Worm (Caenorhabditis elegans) whole organism, L2 larva: ENCODE data around the gene msp-33.

Experiments
- C34F6.9 ChIP-seq: fragments of 150-350 bp; optimal IDR thresholded peaks from 2 replicates; lab custom pipeline; 2014; ENCODE audit warnings: missing biosample characterization, missing genetic modification characterization
- F13H6.1 ChIP-seq: sonication (generic microtip); optimal IDR thresholded peaks from 2 replicates; lab custom pipeline; 2016; ENCODE audit warnings: missing genetic modification characterization, missing compliant biosample characterization
- R02D3.7 ChIP-seq: fragments of 150-350 bp; optimal IDR thresholded peaks from 2 replicates; lab custom pipeline; 2014; ENCODE audit warnings: missing biosample characterization, missing genetic modification characterization
- Y55F3AM.14 ChIP-seq: fragments of 200-800 bp; sonication (Bioruptor generic); optimal IDR thresholded peaks from 2 replicates; lab custom pipeline; 2018; ENCODE audit warnings: mild to moderate bottlenecking, missing genetic modification characterization, missing compliant biosample characterization
- ZK546.5 ChIP-seq: sonication (generic microtip); optimal IDR thresholded peaks from 2 replicates; lab custom pipeline; 2017; ENCODE audit warnings: missing biosample characterization, missing genetic modification characterization
- alr-1 ChIP-seq: fragments of 150-350 bp; optimal IDR thresholded peaks from 2 replicates; lab custom pipeline; 2014; ENCODE audit warnings: missing biosample characterization, missing genetic modification characterization
- aly-2 ChIP-seq: fragments of 150-350 bp; optimal IDR thresholded peaks from 2 replicates; lab custom pipeline; 2014; ENCODE audit warnings: missing biosample characterization, missing genetic modification characterization
- ama-1 ChIP-seq: fragments of 150-350 bp; optimal IDR thresholded peaks from 2 replicates; lab custom pipeline; 2018; ENCODE audit warnings: inconsistent platforms
- ceh-16 ChIP-seq: fragments of 150-350 bp; optimal IDR thresholded peaks from 2 replicates; lab custom pipeline; 2014; ENCODE audit warnings: missing biosample characterization, missing genetic modification characterization
- ceh-82 ChIP-seq: fragments of 150-350 bp; optimal IDR thresholded peaks from 2 replicates; lab custom pipeline; 2014; ENCODE audit warnings: missing biosample characterization, missing genetic modification characterization
- crh-2 ChIP-seq: sonication (generic microtip); optimal IDR thresholded peaks from 2 replicates; lab custom pipeline; 2017; ENCODE audit warnings: missing biosample characterization, missing genetic modification characterization
- dmd-4 ChIP-seq: sonication (generic microtip); optimal IDR thresholded peaks from 2 replicates; lab custom pipeline; 2017; ENCODE audit warnings: missing biosample characterization, missing genetic modification characterization
- egl-27 ChIP-seq: sonication (generic microtip); optimal IDR thresholded peaks from 3 replicates; lab custom pipeline; 2017; ENCODE audit warnings: missing biosample characterization, missing genetic modification reagents, missing genetic modification characterization
- elt-1 ChIP-seq: fragments of 150-350 bp; optimal IDR thresholded peaks from 2 replicates; lab custom pipeline; 2014; ENCODE audit warnings: missing biosample characterization, missing genetic modification characterization
- elt-3 ChIP-seq: sonication (generic microtip); optimal IDR thresholded peaks from 2 replicates; lab custom pipeline; 2017; ENCODE audit warnings: missing biosample characterization, missing genetic modification characterization
- fos-1 ChIP-seq: fragments of 150-350 bp; optimal IDR thresholded peaks from 2 replicates; lab custom pipeline; 2014; ENCODE audit warnings: missing biosample characterization, missing genetic modification characterization
- lin-13 ChIP-seq: fragments of 150-350 bp; optimal IDR thresholded peaks from 2 replicates; lab custom pipeline; 2014; ENCODE audit warnings: missing biosample characterization, missing genetic modification reagents, missing genetic modification characterization
- lin-39 ChIP-seq: fragments of 150-350 bp; optimal IDR thresholded peaks from 2 replicates; lab custom pipeline; 2014; ENCODE audit warnings: missing biosample characterization, missing genetic modification reagents, missing genetic modification characterization
- lsy-2 ChIP-seq, 2 experiments: fragments of 150-350 bp in 1 of 2; sonication (generic microtip) in 1 of 2; optimal IDR thresholded peaks; 2 replicates each; lab custom pipeline; 2014 to 2017; ENCODE audit warnings: missing biosample characterization in 2 of 2, missing genetic modification characterization in 2 of 2
- mab-5 ChIP-seq: fragments of 150-350 bp; optimal IDR thresholded peaks from 2 replicates; lab custom pipeline; 2014; ENCODE audit warnings: missing biosample characterization, missing genetic modification characterization
- mdl-1 ChIP-seq, 2 experiments: fragments of 150-350 bp in 1 of 2; sonication (generic microtip) in 1 of 2; optimal IDR thresholded peaks; 2 replicates each; lab custom pipeline; 2017; ENCODE audit warnings: missing biosample characterization in 2 of 2, missing genetic modification characterization in 2 of 2
- nhr-10 ChIP-seq: sonication (generic microtip); optimal IDR thresholded peaks from 2 replicates; lab custom pipeline; 2017; ENCODE audit warnings: missing biosample characterization, missing genetic modification characterization
- nhr-11 ChIP-seq: fragments of 150-350 bp; optimal IDR thresholded peaks from 2 replicates; lab custom pipeline; 2014; ENCODE audit warnings: missing biosample characterization, missing genetic modification characterization
- nhr-12 ChIP-seq: fragments of 150-350 bp; optimal IDR thresholded peaks from 2 replicates; lab custom pipeline; 2014; ENCODE audit warnings: missing biosample characterization, missing genetic modification characterization
- nhr-129 ChIP-seq: fragments of 150-350 bp; optimal IDR thresholded peaks from 2 replicates; lab custom pipeline; 2014; ENCODE audit warnings: missing biosample characterization, missing genetic modification characterization
- nhr-21 ChIP-seq: fragments of 150-350 bp; optimal IDR thresholded peaks from 2 replicates; lab custom pipeline; 2014; ENCODE audit warnings: missing biosample characterization, missing genetic modification characterization
- nhr-23 ChIP-seq: fragments of 150-350 bp; optimal IDR thresholded peaks from 2 replicates; lab custom pipeline; 2014; ENCODE audit warnings: missing biosample characterization, missing genetic modification reagents, missing genetic modification characterization
- nhr-237 ChIP-seq: fragments of 150-350 bp; optimal IDR thresholded peaks from 2 replicates; lab custom pipeline; 2014; ENCODE audit warnings: missing biosample characterization, missing genetic modification characterization
- nhr-25 ChIP-seq: fragments of 150-350 bp; sonication (generic microtip); optimal IDR thresholded peaks from 3 replicates; lab custom pipeline; 2014; ENCODE audit warnings: missing biosample characterization, missing genetic modification characterization
- nhr-6 ChIP-seq: fragments of 150-350 bp; optimal IDR thresholded peaks from 2 replicates; lab custom pipeline; 2014; ENCODE audit warnings: missing biosample characterization, missing genetic modification characterization
- nhr-77 ChIP-seq: fragments of 150-350 bp; optimal IDR thresholded peaks from 2 replicates; lab custom pipeline; 2014; ENCODE audit warnings: missing biosample characterization, missing genetic modification characterization
- peb-1 ChIP-seq: fragments of 150-350 bp; optimal IDR thresholded peaks from 2 replicates; lab custom pipeline; 2014; ENCODE audit warnings: missing biosample characterization, missing genetic modification characterization
- sem-4 ChIP-seq: fragments of 150-350 bp; optimal IDR thresholded peaks from 2 replicates; lab custom pipeline; 2014; ENCODE audit warnings: missing biosample characterization, missing genetic modification reagents, missing genetic modification characterization
- skn-1 ChIP-seq: sonication (generic microtip); optimal IDR thresholded peaks from 2 replicates; lab custom pipeline; 2017; ENCODE audit warnings: missing biosample characterization, missing genetic modification characterization
- sma-3 ChIP-seq: sonication (generic microtip); optimal IDR thresholded peaks from 2 replicates; lab custom pipeline; 2016; ENCODE audit warnings: missing genetic modification reagents, missing genetic modification characterization, missing compliant biosample characterization
- sma-9 ChIP-seq, 2 experiments: fragments of 150-350 bp in 1 of 2; sonication (generic microtip) in 1 of 2; optimal IDR thresholded peaks; 2 replicates each; lab custom pipeline; 2014 to 2016; ENCODE audit warnings: missing genetic modification characterization in 2 of 2, mild to moderate bottlenecking in 1 of 2, missing biosample characterization in 1 of 2, missing compliant biosample characterization in 1 of 2, missing genetic modification reagents in 1 of 2, moderate library complexity in 1 of 2
- snpc-4 ChIP-seq: fragments of 150-350 bp; optimal IDR thresholded peaks from 2 replicates; lab custom pipeline; 2014; ENCODE audit warnings: missing biosample characterization, missing genetic modification characterization
- unc-39 ChIP-seq: fragments of 150-350 bp; optimal IDR thresholded peaks from 2 replicates; lab custom pipeline; 2014; ENCODE audit warnings: missing biosample characterization, missing genetic modification characterization
- unc-55 ChIP-seq: fragments of 150-350 bp; sonication (generic microtip); optimal IDR thresholded peaks from 3 replicates; lab custom pipeline; 2014; ENCODE audit warnings: missing biosample characterization, missing genetic modification reagents, missing genetic modification characterization
- unc-62 ChIP-seq: fragments of 150-350 bp; optimal IDR thresholded peaks from 2 replicates; lab custom pipeline; 2014; ENCODE audit warnings: missing biosample characterization, missing genetic modification reagents, missing genetic modification characterization
- zag-1 ChIP-seq: fragments of 150-350 bp; optimal IDR thresholded peaks from 2 replicates; lab custom pipeline; 2014; ENCODE audit warnings: missing biosample characterization, missing genetic modification characterization
- ztf-1 ChIP-seq: fragments of 200-800 bp; sonication (Bioruptor generic); conservative IDR thresholded peaks from 2 replicates; pipeline ENCODE4 v1.3.6; 2022; ENCODE audit warnings: missing genetic modification characterization, missing compliant biosample characterization
- ztf-11 ChIP-seq: sonication (generic microtip); optimal IDR thresholded peaks from 2 replicates; lab custom pipeline; 2017; ENCODE audit warnings: missing biosample characterization, missing genetic modification characterization
- ztf-4 ChIP-seq: fragments of 150-350 bp; optimal IDR thresholded peaks from 2 replicates; lab custom pipeline; 2014; ENCODE audit warnings: missing biosample characterization, missing genetic modification characterization

The msp-33 gene

DNA sequence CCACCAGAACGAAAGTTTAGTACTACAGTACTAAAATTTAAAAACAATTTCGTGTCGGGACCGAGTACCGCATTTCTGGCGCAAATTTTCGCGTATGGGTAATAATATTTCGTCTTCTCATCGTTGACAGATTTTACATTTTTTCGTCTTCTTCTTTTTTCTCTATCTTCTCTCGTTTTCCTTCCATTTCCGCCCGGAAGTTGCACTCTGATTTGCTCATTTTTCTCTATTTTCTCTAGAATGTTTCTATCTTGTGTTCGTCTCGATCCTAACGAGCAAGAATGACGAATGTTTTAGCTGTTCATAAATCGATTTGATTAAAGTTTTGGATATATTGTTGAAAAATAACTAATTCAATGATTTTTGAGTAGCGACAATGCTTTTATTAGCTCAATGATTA, 37.0 kb downstream of the msp-33 start:
- no peak for TF ChIP-seq elt-3 (tag; lab: Kevin White, UChicago)
- TF ChIP-seq lin-39 (tag; lab: Kevin White, UChicago), result no peak
- no peak for TF ChIP-seq F13H6.1
- TF ChIP-seq sma-9 (GFP tag; optimal IDR thresholded peaks at IDR 0.05; lab: Kevin White, UChicago), result peak; percentile 49
- no peak for TF ChIP-seq sma-9 (tag; optimal IDR thresholded peaks at IDR 0.05; lab: Kevin White, UChicago)
- TF ChIP-seq C34F6.9 (tag; lab: Kevin White, UChicago), result peak; percentile 15
- TF ChIP-seq mdl-1 (tag; optimal IDR thresholded peaks at IDR 0.05; lab: Kevin White, UChicago), result no peak
- TF ChIP-seq nhr-10 (tag; lab: Kevin White, UChicago), result no peak
- no peak for TF ChIP-seq sma-3 (GFP tag; lab: Kevin White, UChicago)
- no peak for TF ChIP-seq ztf-4
- no peak for TF ChIP-seq sem-4 (tag; lab: Kevin White, UChicago)
- no peak for TF ChIP-seq unc-55 (GFP tag; lab: Kevin White, UChicago)
- no peak for TF ChIP-seq R02D3.7 (tag; lab: Kevin White, UChicago)
- TF ChIP-seq snpc-4 (tag; lab: Kevin White, UChicago), result no peak
- no peak for TF ChIP-seq aly-2 (tag; lab: Kevin White, UChicago)
- TF ChIP-seq nhr-21 (tag; lab: Kevin White, UChicago), result no peak
- TF ChIP-seq ceh-16 (tag; lab: Kevin White, UChicago), result no peak
- TF ChIP-seq nhr-129, result no peak
- peak; percentile 2 to 24 for TF ChIP-seq lsy-2 (tag; optimal IDR thresholded peaks at IDR 0.05; lab: Kevin White, UChicago)
- no peak for TF ChIP-seq nhr-77 (tag; lab: Kevin White, UChicago)
- no peak for TF ChIP-seq Y55F3AM.14 (GFP tag; lab: Kevin White, UChicago)
- TF ChIP-seq alr-1, result no peak
- TF ChIP-seq unc-39 (tag; lab: Kevin White, UChicago), result no peak

DNA sequence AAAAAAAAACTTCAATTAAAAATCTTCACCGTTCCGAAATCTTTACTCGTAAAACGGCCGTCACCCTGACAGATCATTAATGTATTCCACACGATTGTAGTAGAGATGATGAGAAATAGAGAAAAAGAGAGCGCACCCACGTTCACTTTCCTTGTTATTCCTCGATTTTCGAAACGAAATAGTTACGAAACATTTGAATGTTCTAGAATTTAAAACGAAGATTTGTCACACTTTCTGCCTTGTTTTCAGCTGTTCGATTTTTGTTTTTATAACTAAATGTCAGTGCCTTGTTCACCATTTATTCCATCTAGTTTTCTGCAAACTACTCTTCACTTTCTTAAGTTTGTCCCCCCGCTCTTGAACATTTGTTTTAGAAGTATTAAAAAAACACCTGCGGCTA, 37.7 kb downstream of the msp-33 start:
- TF ChIP-seq mab-5 (tag; lab: Kevin White, UChicago), result no peak
- no peak for TF ChIP-seq alr-1
- no peak for TF ChIP-seq nhr-10 (tag; lab: Kevin White, UChicago)
- TF ChIP-seq ceh-16 (tag; lab: Kevin White, UChicago), result no peak
- no peak for TF ChIP-seq nhr-129
- TF ChIP-seq unc-55 (GFP tag; lab: Kevin White, UChicago), result peak; percentile 35
- TF ChIP-seq C34F6.9 (tag; lab: Kevin White, UChicago), result peak; percentile 39
- TF ChIP-seq F13H6.1, result no peak
- TF ChIP-seq lin-13 (GFP tag; lab: Kevin White, UChicago), result no peak
- TF ChIP-seq, all 48 proteins: peak for 2

DNA sequence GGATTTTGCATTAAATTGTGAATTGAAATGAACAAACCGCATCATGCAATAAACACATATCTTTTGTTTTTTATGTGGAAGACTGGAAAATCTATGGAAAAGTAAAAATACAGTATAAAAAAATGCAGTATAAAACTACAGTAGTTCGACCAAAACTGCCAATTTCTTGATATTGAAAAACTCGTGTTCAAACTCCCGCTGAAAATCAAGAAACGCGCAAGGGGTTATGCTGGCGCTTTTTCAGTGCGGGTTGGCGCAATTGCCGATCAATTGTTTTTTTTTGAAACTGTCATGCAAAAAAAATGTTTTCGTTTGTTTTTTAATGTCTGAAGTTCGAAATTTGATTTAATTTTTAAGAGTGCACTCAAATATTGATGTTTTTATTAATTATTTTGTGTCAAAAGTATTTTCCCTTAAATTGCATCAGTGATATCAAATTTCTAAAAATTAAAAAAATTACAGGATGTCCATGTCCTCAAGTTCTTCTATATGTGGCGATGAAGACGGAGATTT, 40.8 kb downstream of the msp-33 start, which contains the start of gene dnj-9:
Gene dnj-9 (plus strand): TSS at position 463 of the 513 bp plus-strand sequence.
- TF ChIP-seq lin-13 (GFP tag; lab: Kevin White, UChicago) (peak; percentile 95), sma-3 (GFP tag; lab: Kevin White, UChicago) (peak; percentile 96), nhr-237 (tag; lab: Kevin White, UChicago) (peak; percentile 45), zag-1 (tag; lab: Kevin White, UChicago) (peak; percentile 85), unc-39 (tag; lab: Kevin White, UChicago) (no peak), nhr-77 (tag; lab: Kevin White, UChicago) (peak; percentile 79), unc-55 (GFP tag; lab: Kevin White, UChicago) (peak; percentile 98), elt-1 (tag; lab: Kevin White, UChicago) (no peak), ama-1 (lab: Kevin White, UChicago) (peak; percentile 77), ztf-4 (peak; percentile 91), nhr-6 (peak; percentile 89), lsy-2 (tag; optimal IDR thresholded peaks at IDR 0.05; lab: Kevin White, UChicago) (peak; percentile 95 to 96), F13H6.1 (peak; percentile 96), nhr-12 (tag; lab: Kevin White, UChicago) (peak; percentile 60), nhr-25 (tag; lab: Kevin White, UChicago) (peak; percentile 97), mab-5 (tag; lab: Kevin White, UChicago) (peak; percentile 93), sem-4 (tag; lab: Kevin White, UChicago) (peak; percentile 95), aly-2 (tag; lab: Kevin White, UChicago) (no peak), nhr-129 (peak; percentile 87), elt-3 (tag; lab: Kevin White, UChicago) (no peak), crh-2 (tag; lab: Kevin White, UChicago) (peak; percentile 96), ZK546.5 (tag; lab: Kevin White, UChicago) (peak; percentile 68), peb-1 (tag; lab: Kevin White, UChicago) (no peak), alr-1 (peak; percentile 38), C34F6.9 (tag; lab: Kevin White, UChicago) (peak; percentile 98), nhr-10 (tag; lab: Kevin White, UChicago) (peak; percentile 91), R02D3.7 (tag; lab: Kevin White, UChicago) (peak; percentile 78), mdl-1 (tag; optimal IDR thresholded peaks at IDR 0.05; lab: Kevin White, UChicago) (peak in 1 of 2 experiments; percentile 62), egl-27 (tag; lab: Kevin White, UChicago) (peak; percentile 94), ztf-11 (tag; lab: Kevin White, UChicago) (no peak), nhr-23 (tag; lab: Kevin White, UChicago) (no peak), fos-1 (peak; percentile 77), ztf-1 (no peak), nhr-21 (tag; lab: Kevin White, UChicago) (peak; percentile 93), snpc-4 (tag; lab: Kevin White, UChicago) (peak; percentile 84), sma-9 (GFP tag; optimal IDR thresholded peaks at IDR 0.05; lab: Kevin White, UChicago) (peak; percentile 98), sma-9 (tag; optimal IDR thresholded peaks at IDR 0.05; lab: Kevin White, UChicago) (no peak), ceh-16 (tag; lab: Kevin White, UChicago) (peak; percentile 6), lin-39 (tag; lab: Kevin White, UChicago) (no peak), ceh-82 (tag; lab: Kevin White, UChicago) (peak; percentile 43), dmd-4 (tag; lab: Kevin White, UChicago) (peak; percentile 63), nhr-11 (tag; lab: Kevin White, UChicago) (no peak), unc-62 (peak; percentile 63), skn-1 (peak; percentile 58), Y55F3AM.14 (GFP tag; lab: Kevin White, UChicago) (no peak)
